Fruit fly (Drosophila melanogaster) whole organism, prepupa: Measurements from ENCODE around the gene CG5386.

Source experiments
- CG10669 ChIP-seq: fragments of 200-800 bp; sonication (Bioruptor generic); optimal IDR thresholded peaks from 3 replicates; lab custom pipeline; 2018; ENCODE audit warnings: missing biosample characterization, mild to moderate bottlenecking, missing genetic modification characterization, moderate library complexity
- CG11294 ChIP-seq: fragments of 200-800 bp; sonication (Bioruptor generic); IDR thresholded peaks from 2 replicates; pipeline ENCODE4 v1.3.6; 2022; ENCODE audit warnings: missing biosample characterization, missing genetic modification characterization
- CG11762 ChIP-seq: fragments of 200-800 bp; sonication (Bioruptor generic); optimal IDR thresholded peaks from 3 replicates; lab custom pipeline; 2016; ENCODE audit warnings: missing biosample characterization, missing genetic modification characterization; ENCODE audit not compliant: insufficient read depth
- CG15336 ChIP-seq: fragments of 200-800 bp; sonication (Bioruptor generic); IDR thresholded peaks from 2 replicates; pipeline ENCODE4 v1.3.6; 2022; ENCODE audit warnings: missing biosample characterization, missing genetic modification characterization
- CG31627 ChIP-seq: fragments of 200-800 bp; sonication (Bioruptor generic); optimal IDR thresholded peaks from 3 replicates; lab custom pipeline; 2016; ENCODE audit warnings: missing biosample characterization, missing genetic modification characterization
- CG32006 ChIP-seq: fragments of 200-800 bp; sonication (Bioruptor generic); optimal IDR thresholded peaks from 3 replicates; lab custom pipeline; 2017; ENCODE audit warnings: missing biosample characterization, mild to moderate bottlenecking, missing genetic modification characterization
- CG34406 ChIP-seq: fragments of 200-800 bp; sonication (Bioruptor generic); optimal IDR thresholded peaks from 3 replicates; lab custom pipeline; 2016; ENCODE audit warnings: missing biosample characterization, missing genetic modification characterization
- CG3919 ChIP-seq: fragments of 200-800 bp; sonication (Bioruptor generic); optimal IDR thresholded peaks from 3 replicates; lab custom pipeline; 2016; ENCODE audit warnings: missing biosample characterization, missing genetic modification characterization
- CG4318 ChIP-seq: fragments of 200-800 bp; sonication (Bioruptor generic); optimal IDR thresholded peaks from 3 replicates; lab custom pipeline; 2017; ENCODE audit warnings: missing biosample characterization, mild to moderate bottlenecking, missing genetic modification characterization
- CG6854 ChIP-seq: fragments of 200-800 bp; sonication (Bioruptor generic); optimal IDR thresholded peaks from 2 replicates; lab custom pipeline; 2017; ENCODE audit warnings: missing biosample characterization, mild to moderate bottlenecking, missing genetic modification characterization
- CG8119 ChIP-seq: fragments of 200-800 bp; sonication (Bioruptor generic); IDR thresholded peaks from 3 replicates; pipeline ENCODE4 v1.3.6; 2022; ENCODE audit warnings: missing biosample characterization, missing genetic modification characterization
- CG8319 ChIP-seq: fragments of 200-800 bp; sonication (Bioruptor generic); optimal IDR thresholded peaks from 3 replicates; lab custom pipeline; 2016; ENCODE audit warnings: missing biosample characterization, missing genetic modification characterization
- CG8632 ChIP-seq: fragments of 200-800 bp; sonication (Bioruptor generic); optimal IDR thresholded peaks from 3 replicates; lab custom pipeline; 2016; ENCODE audit warnings: missing biosample characterization, missing genetic modification characterization
- Eip78C ChIP-seq: fragments of 200-800 bp; sonication (Bioruptor generic); peaks from one replicate; lab custom pipeline; 2016; ENCODE audit warnings: missing biosample characterization, missing genetic modification characterization
- Eip93F ChIP-seq: fragments of 200-800 bp; sonication (Bioruptor generic); optimal IDR thresholded peaks from 2 replicates; lab custom pipeline; 2016; ENCODE audit warnings: missing biosample characterization, mild to moderate bottlenecking, missing genetic modification characterization
- Ets96B ChIP-seq: fragments of 200-800 bp; optimal IDR thresholded peaks from 2 replicates; lab custom pipeline; 2019; ENCODE audit warnings: missing biosample characterization, mild to moderate bottlenecking, missing genetic modification characterization, moderate library complexity
- Gug ChIP-seq: fragments of 200-800 bp; sonication (Bioruptor generic); IDR thresholded peaks from 2 replicates; pipeline ENCODE4 v1.3.6; 2022; ENCODE audit warnings: missing biosample characterization, missing genetic modification characterization
- Hr38 ChIP-seq: sonication (Bioruptor generic); optimal IDR thresholded peaks from 2 replicates; lab custom pipeline; 2016; ENCODE audit warnings: missing biosample characterization, missing genetic modification characterization
- Hr39 ChIP-seq: fragments of 200-800 bp; sonication (Bioruptor generic); optimal IDR thresholded peaks from 2 replicates; lab custom pipeline; 2016; ENCODE audit warnings: missing biosample characterization, missing genetic modification characterization
- Hr4 ChIP-seq: fragments of 200-800 bp; sonication (Bioruptor generic); optimal IDR thresholded peaks from 3 replicates; lab custom pipeline; 2016; ENCODE audit warnings: missing biosample characterization, missing genetic modification characterization
- OdsH ChIP-seq: fragments of 200-800 bp; sonication (Bioruptor generic); optimal IDR thresholded peaks from 3 replicates; lab custom pipeline; 2016; ENCODE audit warnings: missing biosample characterization, missing genetic modification characterization
- Smox ChIP-seq: fragments of 200-800 bp; sonication (Bioruptor generic); optimal IDR thresholded peaks from 3 replicates; lab custom pipeline; 2016; ENCODE audit warnings: missing biosample characterization, missing genetic modification characterization
- Sox102F ChIP-seq: fragments of 200-800 bp; sonication (Bioruptor generic); optimal IDR thresholded peaks from 2 replicates; lab custom pipeline; 2016; ENCODE audit warnings: missing biosample characterization, mild to moderate bottlenecking, missing genetic modification characterization
- cyc ChIP-seq: fragments of 200-800 bp; sonication (Bioruptor generic); optimal IDR thresholded peaks from 3 replicates; lab custom pipeline; 2016; ENCODE audit warnings: missing biosample characterization, missing genetic modification characterization
- dsx ChIP-seq: fragments of 200-800 bp; optimal IDR thresholded peaks from 3 replicates; lab custom pipeline; 2019; ENCODE audit warnings: missing biosample characterization, mild to moderate bottlenecking, missing genetic modification characterization, moderate library complexity; ENCODE audit not compliant: poor library complexity, severe bottlenecking
- eg ChIP-seq: fragments of 200-800 bp; sonication (Bioruptor generic); IDR thresholded peaks from 3 replicates; pipeline ENCODE4 v1.3.6; 2022; ENCODE audit warnings: missing biosample characterization, missing genetic modification characterization
- esn ChIP-seq: fragments of 200-800 bp; sonication (Bioruptor generic); optimal IDR thresholded peaks from 2 replicates; lab custom pipeline; 2016; ENCODE audit warnings: missing biosample characterization, mild to moderate bottlenecking, missing genetic modification characterization, moderate library complexity
- fd59A ChIP-seq: fragments of 200-800 bp; sonication (Bioruptor generic); optimal IDR thresholded peaks from 2 replicates; lab custom pipeline; 2017; ENCODE audit warnings: missing biosample characterization, mild to moderate bottlenecking, missing genetic modification characterization, missing genetic modification reagents
- fkh ChIP-seq: fragments of 200-800 bp; sonication (Bioruptor generic); optimal IDR thresholded peaks from 3 replicates; lab custom pipeline; 2017; ENCODE audit warnings: missing biosample characterization, mild to moderate bottlenecking, missing genetic modification characterization, moderate library complexity
- lz ChIP-seq: fragments of 200-800 bp; sonication (Bioruptor generic); optimal IDR thresholded peaks from 3 replicates; lab custom pipeline; 2016; ENCODE audit warnings: missing biosample characterization, missing genetic modification characterization
- net ChIP-seq: fragments of 200-800 bp; sonication (Bioruptor generic); optimal IDR thresholded peaks from 3 replicates; lab custom pipeline; 2016; ENCODE audit warnings: missing biosample characterization, missing genetic modification characterization
- ss ChIP-seq, 2 experiments: fragments of 200-800 bp; sonication (Bioruptor generic); optimal IDR thresholded peaks; 2 replicates in 1 of 2; 3 replicates in 1 of 2; lab custom pipeline; 2017 to 2018; ENCODE audit warnings: mild to moderate bottlenecking in 2 of 2, missing biosample characterization in 2 of 2, missing genetic modification characterization in 2 of 2, moderate library complexity in 1 of 2
- svp ChIP-seq: fragments of 200-800 bp; sonication (Bioruptor generic); peaks from one replicate; lab custom pipeline; 2016; ENCODE audit warnings: missing biosample characterization, missing genetic modification characterization

Gene CG5386

DNA sequence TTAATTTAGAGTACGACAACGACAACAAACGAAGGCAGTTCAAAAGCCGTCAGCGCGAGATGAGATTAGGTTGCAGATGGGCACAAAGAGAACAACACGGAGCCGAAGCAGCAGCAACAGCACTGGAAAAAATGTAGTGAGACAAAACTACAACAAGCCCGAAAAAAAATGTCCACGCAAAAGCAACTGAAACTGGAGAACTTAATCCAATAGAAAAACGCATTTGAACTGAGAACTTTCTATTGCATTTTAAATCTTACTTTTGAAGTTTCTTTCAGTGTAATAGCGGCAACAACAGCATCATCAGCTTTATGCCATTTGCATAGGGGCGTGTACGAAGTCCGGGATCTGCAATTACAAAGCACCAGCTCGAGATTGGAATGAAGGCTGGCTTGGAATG lies 2.5 kb downstream of the CG5386 start (continued):
- TF ChIP-seq Sox102F (GFP tag; lab: Kevin White, UChicago) (peak; percentile 57), OdsH (GFP tag; lab: Kevin White, UChicago) (peak; percentile 64), Hr4 (GFP tag; lab: Kevin White, UChicago) (peak; percentile 48), Hr38 (no peak), esn (GFP tag; lab: Kevin White, UChicago) (peak; percentile 59), CG15336 (peak; percentile 29; the same call in 1 of the 2 replicates), dsx (peak; percentile 68), fd59A (GFP tag; lab: Kevin White, UChicago) (peak; percentile 71), CG6854 (GFP tag; lab: Kevin White, UChicago) (peak; percentile 11), CG11762 (peak; percentile 34), cyc (GFP tag; lab: Kevin White, UChicago) (peak; percentile 68), Ets96B (tag; lab: Kevin White, UChicago) (peak; percentile 68)

DNA sequence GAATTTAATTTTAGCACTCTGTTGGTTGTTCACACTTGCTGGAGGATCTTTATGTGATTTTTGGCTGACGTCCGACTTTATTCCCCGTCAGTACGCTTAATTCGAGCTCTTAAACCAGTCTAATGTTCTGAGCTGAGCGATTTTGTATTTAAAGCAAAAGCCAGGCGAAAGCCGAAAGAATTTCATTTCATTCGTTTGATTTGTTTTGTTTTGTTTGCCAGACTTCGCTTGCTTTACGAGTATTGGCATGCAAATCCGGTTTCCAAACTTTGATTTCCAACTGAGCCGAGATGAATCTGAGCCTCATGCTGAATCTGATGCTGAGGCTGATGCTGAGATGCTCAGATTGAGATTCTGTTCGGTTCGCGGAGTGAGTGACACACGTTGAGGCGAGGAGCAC lies 8.0 kb downstream of the CG5386 start, which contains the start of gene CG5391:
CG5391 (minus strand) TSS at position 101 of the 400 bp plus-strand sequence.
- TF ChIP-seq CG11294 (GFP tag; lab: Robert Waterston, UW) (no peak), net (no peak), esn (GFP tag; lab: Kevin White, UChicago) (no peak), Sox102F (GFP tag; lab: Kevin White, UChicago) (no peak), eg (GFP tag; lab: Robert Waterston, UW) (no peak), ss (GFP tag; optimal IDR thresholded peaks at IDR 0.05; lab: Kevin White, UChicago) (no peak), OdsH (GFP tag; lab: Kevin White, UChicago) (no peak), dsx (no peak), Eip93F (GFP tag; lab: Kevin White, UChicago) (no peak), CG32006 (GFP tag; lab: Kevin White, UChicago) (no peak)

DNA sequence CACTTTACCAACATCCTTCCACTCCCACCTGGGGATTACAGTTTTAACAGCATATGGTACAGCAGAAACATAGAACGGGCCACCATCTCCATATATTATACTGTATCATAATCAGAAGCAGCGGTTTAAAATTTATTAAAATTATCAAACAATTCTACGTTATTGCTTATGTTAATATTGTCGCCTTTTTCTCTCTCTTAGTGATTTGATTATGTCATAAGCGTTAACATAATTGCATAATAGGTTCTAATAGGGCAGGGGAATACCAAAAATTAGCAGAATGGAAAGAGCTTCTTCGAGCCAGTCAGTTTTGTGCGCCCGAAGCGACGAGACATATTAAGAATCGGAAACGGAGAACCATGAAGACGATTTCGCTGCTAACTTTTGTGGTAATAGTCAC lies 10.4 kb downstream of the CG5386 start, which contains the start of gene CG13862:
CG13862 (plus strand) TSS at position 301 of the 400 bp plus-strand sequence.
- TF ChIP-seq lz (GFP tag; lab: Kevin White, UChicago) (no peak), Eip78C (GFP tag; lab: Kevin White, UChicago) (no peak), dsx (no peak), CG8632 (GFP tag; lab: Kevin White, UChicago) (no peak), svp (GFP tag; lab: Kevin White, UChicago) (no peak), ss (GFP tag; optimal IDR thresholded peaks at IDR 0.05; lab: Kevin White, UChicago) (no peak), CG10669 (no peak), CG3919 (GFP tag; lab: Kevin White, UChicago) (no peak), Hr39 (GFP tag; lab: Kevin White, UChicago) (no peak), net (no peak), Gug (no peak), CG4318 (GFP tag; lab: Kevin White, UChicago) (no peak), CG34406 (no peak), cyc (GFP tag; lab: Kevin White, UChicago) (no peak), fkh (GFP tag; lab: Kevin White, UChicago) (no peak), CG8319 (GFP tag; lab: Kevin White, UChicago) (no peak), Smox (GFP tag; lab: Kevin White, UChicago) (no peak)

- no peak for TF ChIP-seq CG8119 (GFP tag; lab: Robert Waterston, UW)
- TF ChIP-seq CG31627, result no peak
- peak; percentile 1 for TF ChIP-seq Eip78C (GFP tag; lab: Kevin White, UChicago)
Observed at dm6 chr3R:22330512-22331119, 11.4 kb downstream of the CG5386 start, which contains the start of gene CG33721. TSS of gene CG33721 (plus strand) at chr3R:22331069.
